Fruit fly (Drosophila melanogaster) whole organism, embryonic: Measurements from ENCODE around the gene sna.

ENCODE experiments used
- CG16815 ChIP-seq: fragments of 200-800 bp; sonication (Bioruptor generic); optimal IDR thresholded peaks from 3 replicates; lab custom pipeline; 2017; ENCODE audit warnings: missing biosample characterization, mild to moderate bottlenecking, missing genetic modification characterization
- row ChIP-seq: fragments of 200-800 bp; sonication (Bioruptor generic); IDR thresholded peaks from 3 replicates; pipeline ENCODE4 v1.3.6; 2022; ENCODE audit warnings: missing biosample characterization, missing genetic modification characterization

- no peak for TF ChIP-seq CG16815 (GFP tag; lab: Kevin White, UChicago)
- TF ChIP-seq row (GFP tag; lab: Robert Waterston, UW) = no peak
These were observed 20.0 kb downstream of the sna start for dm6 chr2L:15458076-15458475.
